Worm (Caenorhabditis elegans): ENCODE measurements around the gene T15B7.15.

ce11 chrV:6810091-6810490, 28.4 kb downstream of the T15B7.15 start:
- no peak for TF ChIP-seq lin-39 (tag; optimal IDR thresholded peaks at IDR 0.05)
- no peak for TF ChIP-seq nhr-12 (tag; optimal IDR thresholded peaks at IDR 0.05)
- no peak for TF ChIP-seq ama-1 (optimal IDR thresholded peaks at IDR 0.05)
- TF ChIP-seq nhr-6 (tag; optimal IDR thresholded peaks at IDR 0.05): no peak
- no peak for TF ChIP-seq nhr-11 (tag; optimal IDR thresholded peaks at IDR 0.05)
- TF ChIP-seq unc-62 (GFP tag; optimal IDR thresholded peaks at IDR 0.05): no peak
- TF ChIP-seq unc-39 (tag; optimal IDR thresholded peaks at IDR 0.05): no peak

All from whole organism, L2 larva.